Fruit fly (Drosophila melanogaster) whole organism, embryonic: ENCODE results near the gene CG12290.

ENCODE experiments used
- CG12659 ChIP-seq: fragments of 200-800 bp; sonication (Bioruptor generic); optimal IDR thresholded peaks from 3 replicates; lab custom pipeline; 2017; ENCODE audit warnings: mild to moderate bottlenecking, missing biosample characterization, missing genetic modification reagents, missing genetic modification characterization
- CG13624 ChIP-seq: fragments of 200-800 bp; sonication (Bioruptor generic); optimal IDR thresholded peaks from 2 replicates; lab custom pipeline; 2016; ENCODE audit warnings: missing biosample characterization, missing genetic modification characterization
- CG14667 ChIP-seq: fragments of 200-800 bp; sonication (Bioruptor generic); IDR thresholded peaks from 2 replicates; pipeline ENCODE4 v1.3.6; 2022; ENCODE audit warnings: missing biosample characterization, missing genetic modification characterization
- CG1603 ChIP-seq: fragments of 200-800 bp; sonication (Bioruptor generic); optimal IDR thresholded peaks from 2 replicates; lab custom pipeline; 2019; ENCODE audit warnings: missing biosample characterization, mild to moderate bottlenecking, missing genetic modification characterization, moderate library complexity
- CG17186 ChIP-seq: fragments of 200-800 bp; sonication (Bioruptor generic); optimal IDR thresholded peaks from 3 replicates; lab custom pipeline; 2017; ENCODE audit warnings: missing biosample characterization, missing genetic modification reagents, missing genetic modification characterization
- CG17328 ChIP-seq: fragments of 200-800 bp; sonication (Bioruptor generic); IDR thresholded peaks from 2 replicates; pipeline ENCODE4 v1.3.6; 2022; ENCODE audit warnings: missing biosample characterization, missing genetic modification characterization
- CG2889 ChIP-seq: fragments of 200-800 bp; sonication (Bioruptor generic); IDR thresholded peaks from 3 replicates; pipeline ENCODE4 v1.3.6; 2022; ENCODE audit warnings: missing biosample characterization, missing genetic modification characterization
- CG32532 ChIP-seq: fragments of 200-800 bp; sonication (Bioruptor generic); IDR thresholded peaks from 2 replicates; pipeline ENCODE4 v1.3.6; 2022; ENCODE audit warnings: missing biosample characterization, missing genetic modification characterization
- CG3281 ChIP-seq: fragments of 200-800 bp; sonication (Bioruptor generic); optimal IDR thresholded peaks from 3 replicates; lab custom pipeline; 2017; ENCODE audit warnings: missing biosample characterization, mild to moderate bottlenecking, missing genetic modification characterization
- CG3407 ChIP-seq: fragments of 200-800 bp; sonication (Bioruptor generic); optimal IDR thresholded peaks from 2 replicates; lab custom pipeline; 2018; ENCODE audit warnings: missing biosample characterization, mild to moderate bottlenecking, missing genetic modification characterization
- CG3838 ChIP-seq: fragments of 200-800 bp; sonication (Bioruptor generic); optimal IDR thresholded peaks from 3 replicates; lab custom pipeline; 2016; ENCODE audit warnings: missing biosample characterization, missing genetic modification characterization
- CG5245 ChIP-seq: fragments of 200-800 bp; sonication (Bioruptor generic); optimal IDR thresholded peaks from 3 replicates; lab custom pipeline; 2016; ENCODE audit warnings: missing biosample characterization, missing genetic modification characterization
- CG9609 ChIP-seq: fragments of 200-800 bp; sonication (Bioruptor generic); optimal IDR thresholded peaks from 3 replicates; lab custom pipeline; 2016; ENCODE audit warnings: missing biosample characterization, missing genetic modification characterization
- CG9727 ChIP-seq: fragments of 200-800 bp; sonication (Bioruptor generic); optimal IDR thresholded peaks from 3 replicates; lab custom pipeline; 2017; ENCODE audit warnings: missing biosample characterization, mild to moderate bottlenecking, missing genetic modification characterization
- CkIIα-i1 ChIP-seq: fragments of 200-800 bp; sonication (Bioruptor generic); IDR thresholded peaks from 2 replicates; pipeline ENCODE4 v1.3.6; 2022; ENCODE audit warnings: missing biosample characterization, missing genetic modification characterization
- CoRest ChIP-seq: fragments of 200-800 bp; sonication (Bioruptor generic); optimal IDR thresholded peaks from 3 replicates; lab custom pipeline; 2018; ENCODE audit warnings: missing biosample characterization, mild to moderate bottlenecking, missing genetic modification characterization, moderate library complexity
- D19A ChIP-seq: fragments of 200-800 bp; optimal IDR thresholded peaks from 3 replicates; lab custom pipeline; 2019; ENCODE audit warnings: missing biosample characterization, mild to moderate bottlenecking, missing genetic modification characterization, moderate library complexity
- E2f1 ChIP-seq: fragments of 200-800 bp; sonication (Bioruptor generic); IDR thresholded peaks from 2 replicates; pipeline ENCODE4 v1.3.6; 2022; ENCODE audit warnings: missing biosample characterization, missing genetic modification characterization
- Gug ChIP-seq: fragments of 200-800 bp; sonication (Bioruptor generic); IDR thresholded peaks from 4 replicates; pipeline ENCODE4 v1.3.6; 2022; ENCODE audit warnings: missing biosample characterization, missing genetic modification characterization
- HHEX ChIP-seq: fragments of 200-800 bp; sonication (Bioruptor generic); optimal IDR thresholded peaks from 3 replicates; lab custom pipeline; 2017; ENCODE audit warnings: missing biosample characterization, mild to moderate bottlenecking, missing genetic modification characterization, missing genetic modification reagents
- HLH54F ChIP-seq: fragments of 200-800 bp; sonication (Bioruptor generic); optimal IDR thresholded peaks from 3 replicates; lab custom pipeline; 2016; ENCODE audit warnings: missing biosample characterization, missing genetic modification characterization
- Hmr ChIP-seq: fragments of 200-800 bp; sonication (Bioruptor generic); optimal IDR thresholded peaks from 3 replicates; lab custom pipeline; 2017; ENCODE audit warnings: mild to moderate bottlenecking, missing biosample characterization, missing genetic modification reagents, missing genetic modification characterization
- Hr3 ChIP-seq: fragments of 200-800 bp; sonication (Bioruptor generic); optimal IDR thresholded peaks from 3 replicates; lab custom pipeline; 2016; ENCODE audit warnings: missing biosample characterization, missing genetic modification characterization
- Meics ChIP-seq: fragments of 200-800 bp; sonication (Bioruptor generic); optimal IDR thresholded peaks from 2 replicates; lab custom pipeline; 2017; ENCODE audit warnings: missing biosample characterization, mild to moderate bottlenecking, missing genetic modification characterization
- NC2α ChIP-seq: fragments of 200-800 bp; sonication (Bioruptor generic); optimal IDR thresholded peaks from 2 replicates; lab custom pipeline; 2016; ENCODE audit warnings: missing biosample characterization, missing genetic modification characterization
- Nf-YB ChIP-seq: fragments of 200-800 bp; sonication (Bioruptor generic); optimal IDR thresholded peaks from 3 replicates; lab custom pipeline; 2019; ENCODE audit warnings: missing biosample characterization, mild to moderate bottlenecking, missing genetic modification characterization, moderate library complexity
- Rx ChIP-seq: fragments of 200-800 bp; sonication (Bioruptor generic); IDR thresholded peaks from 2 replicates; pipeline ENCODE4 v1.3.6; 2022; ENCODE audit warnings: missing biosample characterization, missing genetic modification characterization
- ap ChIP-seq: fragments of 200-800 bp; sonication (Bioruptor generic); IDR thresholded peaks from 2 replicates; pipeline ENCODE4 v1.3.6; 2022; ENCODE audit warnings: missing biosample characterization, missing genetic modification characterization
- chn ChIP-seq: fragments of 200-800 bp; sonication (Bioruptor generic); optimal IDR thresholded peaks from 2 replicates; lab custom pipeline; 2016; ENCODE audit warnings: missing biosample characterization, missing genetic modification characterization
- dpn ChIP-seq, 2 experiments: fragments of 200-800 bp; sonication (Bioruptor generic); optimal IDR thresholded peaks; 3 replicates each; lab custom pipeline; 2016; ENCODE audit warnings: missing biosample characterization in 2 of 2, missing genetic modification characterization in 2 of 2
- dysf ChIP-seq: fragments of 200-800 bp; sonication (Bioruptor generic); IDR thresholded peaks from 3 replicates; pipeline ENCODE4 v1.3.6; 2022; ENCODE audit warnings: missing biosample characterization, missing genetic modification characterization
- esg ChIP-seq: fragments of 200-800 bp; sonication (Bioruptor generic); conservative IDR thresholded peaks from 2 replicates; pipeline ENCODE4 v1.3.6; 2022; ENCODE audit warnings: missing biosample characterization, missing genetic modification characterization
- eyg ChIP-seq: fragments of 200-800 bp; sonication (Bioruptor generic); optimal IDR thresholded peaks from 3 replicates; lab custom pipeline; 2016; ENCODE audit warnings: missing biosample characterization, missing genetic modification characterization
- gce ChIP-seq: fragments of 200-800 bp; sonication (Bioruptor generic); IDR thresholded peaks from 3 replicates; pipeline ENCODE4 v1.3.6; 2022; ENCODE audit warnings: missing biosample characterization, missing genetic modification characterization
- gro ChIP-seq: fragments of 200-800 bp; sonication (Bioruptor generic); optimal IDR thresholded peaks from 2 replicates; lab custom pipeline; 2016; ENCODE audit warnings: missing biosample characterization, missing genetic modification characterization
- her ChIP-seq: fragments of 200-800 bp; sonication (Bioruptor generic); optimal IDR thresholded peaks from 2 replicates; lab custom pipeline; 2016; ENCODE audit warnings: missing biosample characterization, missing genetic modification characterization
- jumu ChIP-seq: fragments of 200-800 bp; sonication (Bioruptor generic); optimal IDR thresholded peaks from 3 replicates; lab custom pipeline; 2016; ENCODE audit warnings: missing biosample characterization, missing genetic modification characterization
- lola ChIP-seq, 3 experiments: fragments of >200 bp in 2 of 3; fragments of 200-800 bp in 1 of 3; sonication (Bioruptor generic) in 1 of 3; optimal IDR thresholded peaks; 2 replicates each; lab custom pipeline; 2017 to 2019; ENCODE audit warnings: missing biosample characterization in 3 of 3, missing genetic modification characterization in 3 of 3, mild to moderate bottlenecking in 1 of 3, moderate library complexity in 1 of 3
- phol ChIP-seq: fragments of 200-800 bp; sonication (Bioruptor generic); optimal IDR thresholded peaks from 3 replicates; lab custom pipeline; 2018; ENCODE audit warnings: missing biosample characterization, mild to moderate bottlenecking, missing genetic modification characterization, moderate library complexity
- pnt ChIP-seq: fragments of 200-800 bp; sonication (Bioruptor generic); optimal IDR thresholded peaks from 3 replicates; lab custom pipeline; 2016; ENCODE audit warnings: missing biosample characterization, missing genetic modification characterization
- pum ChIP-seq: fragments of 200-800 bp; sonication (Bioruptor generic); optimal IDR thresholded peaks from 2 replicates; lab custom pipeline; 2016; ENCODE audit warnings: missing biosample characterization, missing genetic modification characterization
- sens ChIP-seq: fragments of 200-800 bp; sonication (Bioruptor generic); peaks from one replicate; lab custom pipeline; 2016; ENCODE audit warnings: missing biosample characterization, missing genetic modification characterization
- slbo ChIP-seq: fragments of 200-800 bp; sonication (Bioruptor generic); IDR thresholded peaks from 2 replicates; pipeline ENCODE4 v1.3.6; 2022; ENCODE audit warnings: missing biosample characterization, missing genetic modification characterization
- so ChIP-seq: fragments of 200-800 bp; sonication (Bioruptor generic); IDR thresholded peaks from 3 replicates; pipeline ENCODE4 v1.3.6; 2022; ENCODE audit warnings: missing biosample characterization, missing genetic modification characterization
- sob ChIP-seq: fragments of 200-800 bp; sonication (Bioruptor generic); IDR thresholded peaks from 2 replicates; pipeline ENCODE4 v1.3.6; 2022; ENCODE audit warnings: missing biosample characterization, missing genetic modification characterization
- tna ChIP-seq: fragments of 200-800 bp; sonication (Bioruptor generic); IDR thresholded peaks from 2 replicates; pipeline ENCODE4 v1.3.6; 2022; ENCODE audit warnings: missing biosample characterization, missing genetic modification characterization; ENCODE audit not compliant: partially characterized antibody
- ttk ChIP-seq: fragments of 200-800 bp; sonication (Bioruptor generic); IDR thresholded peaks from 2 replicates; pipeline ENCODE4 v2.1.2; 2022; ENCODE audit warnings: missing biosample characterization, missing genetic modification characterization
- unc-4 ChIP-seq: fragments of 200-800 bp; sonication (Bioruptor generic); IDR thresholded peaks from 2 replicates; pipeline ENCODE4 v1.3.6; 2022; ENCODE audit warnings: missing biosample characterization, missing genetic modification characterization; ENCODE audit not compliant: partially characterized antibody
- vvl ChIP-seq: fragments of 200-800 bp; sonication (Bioruptor generic); IDR thresholded peaks from 2 replicates; pipeline ENCODE4 v1.3.6; 2022; ENCODE audit warnings: missing biosample characterization, missing genetic modification characterization
- zen ChIP-seq: fragments of 200-800 bp; sonication (Bioruptor generic); optimal IDR thresholded peaks from 3 replicates; lab custom pipeline; 2018; ENCODE audit warnings: missing biosample characterization, mild to moderate bottlenecking, missing genetic modification characterization, moderate library complexity
- zfh1 ChIP-seq: fragments of 200-800 bp; sonication (Bioruptor generic); IDR thresholded peaks from 3 replicates; pipeline ENCODE4 v1.3.6; 2022; ENCODE audit warnings: missing biosample characterization, missing genetic modification characterization

The CG12290 gene

dm6 chr3R:26235034-26235433 lies 5.0 kb downstream of the CG12290 start (continued):
- TF ChIP-seq CG17328 (peak; percentile 47; the same call in 1 of the 2 replicates), CG17186 (GFP tag; lab: Kevin White, UChicago) (no peak), ap (GFP tag; lab: Robert Waterston, UW) (peak; percentile 44; the same call in 1 of the 2 replicates), sens (GFP tag; lab: Kevin White, UChicago) (peak; percentile 86), esg (GFP tag; lab: Robert Waterston, UW) (peak; percentile 58), her (GFP tag; lab: Kevin White, UChicago) (no peak), ttk (GFP tag; lab: Robert Waterston, UW) (peak; percentile 22; the same call in 1 of the 2 replicates), Gug (peak; percentile 33; the same call in 1 of the 4 replicates), CG1603 (peak; percentile 61), CkIIα-i1 (no peak), CG9727 (GFP tag; lab: Kevin White, UChicago) (peak; percentile 12), phol (peak; percentile 45), slbo (peak; percentile 70), E2f1 (GFP tag; lab: Robert Waterston, UW) (peak; percentile 45; the same call in 1 of the 2 replicates), zfh1 (GFP tag; lab: Robert Waterston, UW) (0 out of 3 replicates have a peak, but pooled peaks have one; percentile 40), pum (GFP tag; lab: Kevin White, UChicago) (peak; percentile 27), lola (GFP tag; optimal IDR thresholded peaks at IDR 0.05; lab: Kevin White, UChicago) (no peak), CG5245 (peak; percentile 16), Nf-YB (peak; percentile 11), HHEX (GFP tag; lab: Kevin White, UChicago) (peak; percentile 34), D19A (tag; lab: Kevin White, UChicago) (peak; percentile 28), HLH54F (GFP tag; lab: Kevin White, UChicago) (peak; percentile 21), CG3407 (GFP tag; lab: Kevin White, UChicago) (no peak), CG14667 (GFP tag; lab: Robert Waterston, UW) (peak; percentile 30; the same call in 1 of the 2 replicates), so (GFP tag; lab: Robert Waterston, UW) (peak; percentile 55; the same call in 1 of the 3 replicates), Hmr (GFP tag; lab: Kevin White, UChicago) (peak; percentile 11), sob (GFP tag; lab: Robert Waterston, UW) (0 out of 2 replicates have a peak, but pooled peaks have one; percentile 40), dpn (GFP tag; optimal IDR thresholded peaks at IDR 0.05; lab: Kevin White, UChicago) (peak; percentile 37 to 46), vvl (GFP tag; lab: Robert Waterston, UW) (peak; percentile 40), CG3838 (peak; percentile 19), CG2889 (GFP tag; lab: Robert Waterston, UW) (no peak), Rx (GFP tag; lab: Robert Waterston, UW) (peak; percentile 41; the same call in 1 of the 2 replicates), CG3281 (no peak), jumu (GFP tag; lab: Kevin White, UChicago) (peak; percentile 25), chn (GFP tag; lab: Kevin White, UChicago) (peak; percentile 6), zen (tag; lab: Kevin White, UChicago) (no peak), CG13624 (peak; percentile 10), dysf (GFP tag; lab: Robert Waterston, UW) (0 out of 3 replicates have a peak, but pooled peaks have one; percentile 58), gro (peak; percentile 39), tna (GFP tag; lab: Robert Waterston, UW) (no peak), Hr3 (GFP tag; lab: Kevin White, UChicago) (peak; percentile 11), eyg (GFP tag; lab: Kevin White, UChicago) (no peak), CG32532 (GFP tag; lab: Robert Waterston, UW) (peak; percentile 37; the same call in 1 of the 2 replicates), CG12659 (GFP tag; lab: Kevin White, UChicago) (peak; percentile 29), CG9609 (peak; percentile 13), CoRest (tag; lab: Kevin White, UChicago) (peak; percentile 33), pnt (peak; percentile 19), unc-4 (GFP tag; lab: Robert Waterston, UW) (no peak), gce (GFP tag; lab: Robert Waterston, UW) (peak; percentile 48; the same call in 1 of the 3 replicates), NC2α (GFP tag; lab: Kevin White, UChicago) (no peak), Meics (GFP tag; lab: Kevin White, UChicago) (peak; percentile 17)
